Fruit fly (Drosophila melanogaster) whole organism, adult: ENCODE measurements around the gene CG13654.

Experiments
- CG12768 ChIP-seq: fragments of 200-800 bp; sonication (Bioruptor generic); optimal IDR thresholded peaks from 2 replicates; lab custom pipeline; 2017; ENCODE audit warnings: missing biosample characterization, missing genetic modification characterization, mild to moderate bottlenecking, moderate library complexity, missing genetic modification reagents
- CG33017 ChIP-seq: fragments of 200-800 bp; sonication (Bioruptor generic); optimal IDR thresholded peaks from 2 replicates; lab custom pipeline; 2018; ENCODE audit warnings: missing biosample characterization, mild to moderate bottlenecking, missing genetic modification characterization, moderate library complexity
- CG5204 ChIP-seq: fragments of 200-800 bp; sonication (Bioruptor generic); optimal IDR thresholded peaks from 2 replicates; lab custom pipeline; 2016; ENCODE audit warnings: missing biosample characterization, missing genetic modification characterization
- CG7045 ChIP-seq: fragments of 200-800 bp; sonication (Bioruptor generic); optimal IDR thresholded peaks from 2 replicates; lab custom pipeline; 2017; ENCODE audit warnings: missing biosample characterization, mild to moderate bottlenecking, missing genetic modification characterization
- Crg-1 ChIP-seq: fragments of 200-800 bp; sonication (Bioruptor generic); optimal IDR thresholded peaks from 2 replicates; lab custom pipeline; 2016; ENCODE audit warnings: missing biosample characterization, missing genetic modification characterization
- bab1 ChIP-seq: fragments of 200-800 bp; sonication (Bioruptor generic); optimal IDR thresholded peaks from 3 replicates; lab custom pipeline; 2019; ENCODE audit warnings: missing biosample characterization, mild to moderate bottlenecking, missing genetic modification characterization, moderate library complexity
- cic ChIP-seq: fragments of 200-800 bp; sonication (Bioruptor generic); optimal IDR thresholded peaks from 2 replicates; lab custom pipeline; 2017; ENCODE audit warnings: missing biosample characterization, mild to moderate bottlenecking, missing genetic modification characterization, moderate library complexity
- ovo ChIP-seq: fragments of 200-800 bp; sonication (Bioruptor generic); optimal IDR thresholded peaks from 2 replicates; lab custom pipeline; 2016; ENCODE audit warnings: missing biosample characterization, missing genetic modification characterization
- pad ChIP-seq: fragments of 200-800 bp; sonication (Bioruptor generic); optimal IDR thresholded peaks from 3 replicates; lab custom pipeline; 2017; ENCODE audit warnings: missing biosample characterization, missing genetic modification characterization, mild to moderate bottlenecking, moderate library complexity, missing genetic modification reagents
- tj ChIP-seq: fragments of 200-800 bp; sonication (Bioruptor generic); optimal IDR thresholded peaks from 3 replicates; lab custom pipeline; 2017; ENCODE audit warnings: missing biosample characterization, mild to moderate bottlenecking, missing genetic modification characterization, moderate library complexity
- toe ChIP-seq: fragments of 200-800 bp; sonication (Bioruptor generic); optimal IDR thresholded peaks from 2 replicates; lab custom pipeline; 2016; ENCODE audit warnings: missing biosample characterization, missing genetic modification characterization

DNA sequence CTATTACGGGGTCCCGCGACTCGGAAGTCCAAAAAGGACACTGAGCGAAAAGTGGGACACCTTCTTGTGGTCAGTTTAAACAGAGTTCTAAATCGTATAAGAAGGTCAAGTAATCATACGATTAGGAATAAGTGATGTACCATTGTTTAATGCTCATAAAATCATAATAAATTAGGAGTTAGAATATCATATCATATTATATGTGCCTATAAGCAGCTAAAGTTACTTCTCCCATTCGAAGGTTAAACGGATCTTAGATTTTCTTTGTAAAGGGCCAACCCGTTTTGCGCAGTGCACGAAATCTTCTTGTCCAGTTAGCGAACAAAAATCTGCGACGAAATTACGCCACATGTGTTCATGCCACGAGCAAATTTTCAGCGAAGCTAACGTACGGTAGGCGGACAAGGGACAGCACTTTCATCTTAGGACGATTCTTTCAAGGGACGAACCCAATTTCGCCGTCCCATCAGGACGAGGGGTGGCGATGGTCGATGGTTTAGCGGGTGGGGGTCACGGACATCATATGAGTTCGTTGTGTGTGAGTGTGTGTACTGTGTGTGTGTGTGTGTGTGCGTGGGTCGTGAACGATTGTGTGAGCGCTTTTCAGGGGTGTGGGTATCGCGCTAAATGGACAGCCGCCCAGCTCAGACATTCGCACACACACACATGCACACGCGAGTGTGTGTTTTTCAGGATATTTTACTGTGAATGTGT is 31.2 kb upstream of the CG13654 start:
- no peak for TF ChIP-seq toe (GFP tag; lab: Kevin White, UChicago)
- no peak for TF ChIP-seq CG33017 (tag; lab: Kevin White, UChicago)
- TF ChIP-seq CG12768, result no peak
- TF ChIP-seq bab1 (GFP tag; lab: Kevin White, UChicago), result no peak
- TF ChIP-seq pad (GFP tag; lab: Kevin White, UChicago), result no peak
- TF ChIP-seq ovo (GFP tag; lab: Kevin White, UChicago), result no peak
- no peak for TF ChIP-seq CG5204 (GFP tag; lab: Kevin White, UChicago)
- TF ChIP-seq CG7045 (GFP tag; lab: Kevin White, UChicago), result no peak
- TF ChIP-seq tj (GFP tag; lab: Kevin White, UChicago), result no peak
- TF ChIP-seq Crg-1 (GFP tag; lab: Kevin White, UChicago), result no peak
- no peak for TF ChIP-seq cic (GFP tag; lab: Kevin White, UChicago)
